Worm (Caenorhabditis elegans): Measurements from ENCODE around the gene sqst-1.
A peak's percentile ranks its signal among the peaks of the same experiment; 100 is the strongest.

Gene sqst-1

DNA sequence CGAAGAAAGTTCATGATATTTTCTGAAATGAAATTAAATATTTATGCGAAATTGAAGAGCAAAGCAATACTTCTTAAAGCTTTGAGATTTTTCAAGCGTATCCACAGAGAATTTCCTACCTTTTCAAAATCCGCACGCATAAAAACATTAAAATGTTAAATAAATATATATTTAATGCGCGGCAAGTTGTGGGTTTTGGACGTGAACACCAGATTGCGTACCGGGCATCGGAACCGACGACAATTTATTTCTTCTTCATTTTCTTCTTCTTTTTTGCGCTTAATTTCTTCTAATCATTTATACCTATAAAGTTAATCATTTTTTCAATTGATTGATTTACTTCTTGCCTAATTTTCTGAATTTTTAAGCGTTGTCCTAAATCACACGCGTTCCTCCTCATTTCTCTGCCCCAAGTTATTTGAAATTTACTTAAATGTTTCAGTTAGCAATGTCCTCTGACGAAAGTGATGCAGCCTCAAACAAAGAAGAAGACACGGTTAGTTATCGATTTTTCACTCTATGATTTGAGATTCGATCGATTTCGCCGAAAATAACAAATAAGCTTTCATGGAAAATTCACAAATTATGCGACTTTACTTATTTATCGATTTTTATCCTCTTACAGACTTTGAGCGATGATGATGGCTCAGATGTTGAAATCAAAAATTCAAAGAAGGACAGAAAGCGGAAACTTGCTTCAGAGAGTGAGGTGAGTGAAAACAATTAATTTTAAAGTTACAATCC, 17.1 kb downstream of the sqst-1 start, which contains the start of the genes bre-5 and spt-5:
Gene bre-5, minus strand, starts transcription at position 167 of the 744 bp plus-strand sequence.
Gene spt-5, plus strand, starts transcription at position 443 of the 744 bp plus-strand sequence.
- TF ChIP-seq dpl-1 (GFP tag; optimal IDR thresholded peaks at IDR 0.05) (peak; percentile 10), ztf-6 (GFP tag; IDR thresholded peaks at IDR 0.05) (no peak), xnd-1 (tag; optimal IDR thresholded peaks at IDR 0.05) (no peak), madf-6 (GFP tag; IDR thresholded peaks at IDR 0.05) (peak; percentile 37; the same call in 1 of the 2 replicates), ceh-100 (GFP tag; IDR thresholded peaks at IDR 0.05) (no peak), rpc-1 (optimal IDR thresholded peaks at IDR 0.05) (no peak), rpc-1 (tag; optimal IDR thresholded peaks at IDR 0.05) (no peak), let-526 (GFP tag; IDR thresholded peaks at IDR 0.05) (no peak), lin-54 (GFP tag; optimal IDR thresholded peaks at IDR 0.05) (no peak), B0019.2 (GFP tag; conservative IDR thresholded peaks at IDR 0.05) (no peak), egl-18 (GFP tag; IDR thresholded peaks at IDR 0.05) (no peak)

ce11 chrIV:12052461-12052860, 18.4 kb downstream of the sqst-1 start:
- TF ChIP-seq B0336.3 (GFP tag; IDR thresholded peaks at IDR 0.05) (no peak), ZK185.1 (tag; optimal IDR thresholded peaks at IDR 0.05; ENCODE audit: poor library complexity, severe bottlenecking) (no peak), ets-4 (GFP tag; optimal IDR thresholded peaks at IDR 0.05) (no peak), atf-7 (tag; optimal IDR thresholded peaks at IDR 0.05) (no peak), lir-1 (GFP tag; conservative IDR thresholded peaks at IDR 0.05) (no peak), ztf-28 (GFP tag; IDR thresholded peaks at IDR 0.05) (no peak), F37B4.10 (GFP tag; IDR thresholded peaks at IDR 0.05) (no peak), ama-1 (optimal IDR thresholded peaks at IDR 0.05) (no peak), ama-1 (GFP tag; optimal IDR thresholded peaks at IDR 0.05) (no peak), T26A5.8 (tag; optimal IDR thresholded peaks at IDR 0.05) (no peak), fkh-3 (tag; optimal IDR thresholded peaks at IDR 0.05) (no peak), aptf-2 (GFP tag; conservative IDR thresholded peaks at IDR 0.05) (no peak), let-526 (GFP tag; IDR thresholded peaks at IDR 0.05) (no peak), F57C9.4 (tag; optimal IDR thresholded peaks at IDR 0.05) (no peak), hlh-26 (GFP tag; conservative IDR thresholded peaks at IDR 0.05) (no peak), dpff-1 (tag; optimal IDR thresholded peaks at IDR 0.05) (no peak), ceh-91 (GFP tag; IDR thresholded peaks at IDR 0.05) (no peak), nfyb-1 (GFP tag; IDR thresholded peaks at IDR 0.05) (no peak)

DNA sequence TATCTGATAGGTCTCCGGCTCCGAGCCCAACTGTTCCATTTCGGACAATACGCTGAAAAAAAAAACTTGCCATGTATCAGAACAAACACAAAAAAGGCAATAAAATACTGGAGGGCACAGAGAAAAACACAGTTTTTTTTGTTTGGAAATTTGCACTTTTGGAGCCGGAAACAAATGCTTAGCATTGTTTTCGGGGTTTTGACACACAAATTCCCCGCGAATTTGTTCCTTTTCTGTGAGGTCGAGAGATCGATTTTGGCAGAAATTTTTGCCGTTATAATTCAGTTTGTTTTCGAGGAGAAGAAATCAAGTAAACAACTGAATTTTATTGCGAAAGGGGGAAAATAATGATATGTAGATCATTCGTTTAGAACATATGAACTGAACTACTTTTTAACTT, 22.5 kb downstream of the sqst-1 start, which contains the start of gene K08E4.2:
Gene K08E4.2, minus strand, starts transcription at position 54 of the 400 bp plus-strand sequence.
- TF ChIP-seq ztf-25 (GFP tag; IDR thresholded peaks at IDR 0.05) (no peak), athp-1 (tag; optimal IDR thresholded peaks at IDR 0.05) (no peak), F52B5.7 (tag; optimal IDR thresholded peaks at IDR 0.05) (no peak), pha-4 (tag; optimal IDR thresholded peaks at IDR 0.05) (no peak), madf-10 (tag; optimal IDR thresholded peaks at IDR 0.05) (no peak), madf-8 (GFP tag; conservative IDR thresholded peaks at IDR 0.05) (0 out of 2 replicates have a peak, but pooled peaks have one; percentile 18), F39B2.1 (GFP tag; IDR thresholded peaks at IDR 0.05) (no peak), F22D6.2 (tag; optimal IDR thresholded peaks at IDR 0.05) (no peak), xnd-1 (tag; optimal IDR thresholded peaks at IDR 0.05) (peak; percentile 28), lsl-1 (GFP tag; optimal IDR thresholded peaks at IDR 0.05) (no peak), F57C9.4 (tag; optimal IDR thresholded peaks at IDR 0.05) (no peak), nfya-1 (tag; optimal IDR thresholded peaks at IDR 0.05; ENCODE audit: borderline replicate concordance, insufficient read depth) (no peak), mes-4 (tag; optimal IDR thresholded peaks at IDR 0.05) (no peak), lin-26 (GFP tag; IDR thresholded peaks at IDR 0.05) (no peak), ceh-91 (GFP tag; IDR thresholded peaks at IDR 0.05) (0 out of 2 replicates have a peak, but pooled peaks have one; percentile 8), B0261.1 (tag; optimal IDR thresholded peaks at IDR 0.05) (no peak), sea-2 (GFP tag; IDR thresholded peaks at IDR 0.05) (no peak), efl-1 (GFP tag; optimal IDR thresholded peaks at IDR 0.05) (peak; percentile 58), ekl-4 (GFP tag; IDR thresholded peaks at IDR 0.05) (no peak), B0019.2 (GFP tag; conservative IDR thresholded peaks at IDR 0.05) (no peak), sdz-38 (tag; optimal IDR thresholded peaks at IDR 0.05) (no peak), zim-3 (tag; optimal IDR thresholded peaks at IDR 0.05) (no peak), madf-6 (GFP tag; IDR thresholded peaks at IDR 0.05) (peak; percentile 57; the same call in 1 of the 2 replicates), rec-8 (tag; optimal IDR thresholded peaks at IDR 0.05) (no peak)
